Worm (Caenorhabditis elegans) whole organism, L4 larva: ENCODE results near the gene lin-54.

Experiments used
- D1046.2 ChIP-seq: fragments of 200-800 bp; sonication (Bioruptor generic); IDR thresholded peaks from 2 replicates; pipeline ENCODE4 v1.3.6; 2022; ENCODE audit warnings: missing genetic modification characterization, missing compliant biosample characterization
- F26F4.8 ChIP-seq: fragments of 200-800 bp; sonication (Bioruptor generic); conservative IDR thresholded peaks from 2 replicates; pipeline ENCODE4 v1.3.6; 2022; ENCODE audit warnings: missing genetic modification characterization, missing compliant biosample characterization
- R02D3.7 ChIP-seq: fragments of 150-350 bp; sonication (generic microtip); optimal IDR thresholded peaks from 3 replicates; lab custom pipeline; 2014; ENCODE audit warnings: missing biosample characterization, missing genetic modification characterization
- Y5F2A.4 ChIP-seq: fragments of 200-800 bp; sonication (Bioruptor generic); optimal IDR thresholded peaks from 2 replicates; lab custom pipeline; 2018; ENCODE audit warnings: mild to moderate bottlenecking, missing genetic modification characterization, missing compliant biosample characterization
- aha-1 ChIP-seq: fragments of 150-350 bp; peaks from one replicate; lab custom pipeline; 2014; ENCODE audit warnings: missing biosample characterization, missing genetic modification characterization
- ama-1 ChIP-seq: fragments of 150-350 bp; optimal IDR thresholded peaks from 2 replicates; lab custom pipeline; 2014; ENCODE audit warnings: inconsistent platforms, mixed read lengths
- arid-1 ChIP-seq: fragments of 200-800 bp; sonication (Bioruptor generic); conservative IDR thresholded peaks from 2 replicates; pipeline ENCODE4 v1.3.6; 2022; ENCODE audit warnings: missing genetic modification reagents, missing genetic modification characterization, missing compliant biosample characterization
- ceh-20 ChIP-seq: fragments of 200-800 bp; sonication (Bioruptor generic); IDR thresholded peaks from 2 replicates; pipeline ENCODE4 v1.3.6; 2022; ENCODE audit warnings: missing genetic modification reagents, missing genetic modification characterization, missing compliant biosample characterization
- ceh-62 ChIP-seq: sonication (generic microtip); optimal IDR thresholded peaks from 2 replicates; lab custom pipeline; 2017; ENCODE audit warnings: missing biosample characterization, missing genetic modification characterization
- ceh-82 ChIP-seq: sonication (generic microtip); optimal IDR thresholded peaks from 2 replicates; lab custom pipeline; 2017; ENCODE audit warnings: missing biosample characterization, missing genetic modification characterization
- cey-2 ChIP-seq: sonication (generic microtip); optimal IDR thresholded peaks from 3 replicates; lab custom pipeline; 2017; ENCODE audit warnings: missing genetic modification characterization, mild to moderate bottlenecking, missing compliant biosample characterization, antibody characterized with exemption, borderline replicate concordance; ENCODE audit not compliant: insufficient read depth
- ctbp-1 ChIP-seq: fragments of 200-800 bp; sonication (Bioruptor generic); IDR thresholded peaks from 2 replicates; pipeline ENCODE4 v1.3.6; 2022; ENCODE audit warnings: missing genetic modification reagents, missing genetic modification characterization, missing compliant biosample characterization
- daf-19 ChIP-seq: fragments of 200-800 bp; sonication (Bioruptor generic); conservative IDR thresholded peaks from 2 replicates; pipeline ENCODE4 v1.3.6; 2022; ENCODE audit warnings: missing genetic modification characterization, missing compliant biosample characterization
- dmd-6 ChIP-seq: fragments of 200-800 bp; sonication (Bioruptor generic); IDR thresholded peaks from 2 replicates; pipeline ENCODE4 v1.3.6; 2022; ENCODE audit warnings: missing genetic modification reagents, missing genetic modification characterization, missing compliant biosample characterization
- dmd-8 ChIP-seq: fragments of 200-800 bp; sonication (Bioruptor generic); IDR thresholded peaks from 2 replicates; pipeline ENCODE4 v1.3.6; 2022; ENCODE audit warnings: missing genetic modification characterization, missing compliant biosample characterization
- dpl-1 ChIP-seq: fragments of 150-350 bp; optimal IDR thresholded peaks from 2 replicates; lab custom pipeline; 2014; ENCODE audit warnings: missing biosample characterization, missing genetic modification reagents, missing genetic modification characterization
- fos-1 ChIP-seq: fragments of 150-350 bp; optimal IDR thresholded peaks from 2 replicates; lab custom pipeline; 2014; ENCODE audit warnings: missing biosample characterization, missing genetic modification characterization
- gei-8 ChIP-seq: fragments of 200-800 bp; sonication (Bioruptor generic); optimal IDR thresholded peaks from 2 replicates; lab custom pipeline; 2018; ENCODE audit warnings: mild to moderate bottlenecking, missing genetic modification characterization, missing compliant biosample characterization
- hif-1 ChIP-seq, 2 experiments: sonication (generic microtip); optimal IDR thresholded peaks; 2 replicates each; lab custom pipeline; 2016 to 2017; ENCODE audit warnings: missing compliant biosample characterization in 2 of 2, missing genetic modification characterization in 2 of 2, missing genetic modification reagents in 2 of 2, missing genotype in 2 of 2, mild to moderate bottlenecking in 1 of 2
- hlh-11 ChIP-seq: fragments of 200-800 bp; sonication (Bioruptor generic); optimal IDR thresholded peaks from 2 replicates; lab custom pipeline; 2018; ENCODE audit warnings: mild to moderate bottlenecking, missing genetic modification characterization, missing compliant biosample characterization
- lin-13 ChIP-seq: fragments of 150-350 bp; optimal IDR thresholded peaks from 2 replicates; lab custom pipeline; 2014; ENCODE audit warnings: missing biosample characterization, missing genetic modification reagents, missing genetic modification characterization
- lin-15B ChIP-seq: fragments of 150-350 bp; sonication (generic microtip); optimal IDR thresholded peaks from 3 replicates; lab custom pipeline; 2014; ENCODE audit warnings: missing biosample characterization, missing genetic modification characterization
- lin-38 ChIP-seq: fragments of 200-800 bp; sonication (Bioruptor generic); IDR thresholded peaks from 2 replicates; pipeline ENCODE4 v1.3.6; 2022; ENCODE audit warnings: missing genetic modification reagents, missing genetic modification characterization, missing compliant biosample characterization
- madf-5 ChIP-seq, 2 experiments: fragments of 200-800 bp; sonication (Bioruptor generic); IDR thresholded peaks; 2 replicates each; pipeline ENCODE4 v1.3.6; 2022; ENCODE audit warnings: missing compliant biosample characterization in 2 of 2, missing genetic modification characterization in 2 of 2
- mdl-1 ChIP-seq, 2 experiments: fragments of 150-350 bp in 1 of 2; sonication (generic microtip) in 1 of 2; optimal IDR thresholded peaks; 2 replicates each; lab custom pipeline; 2014 to 2017; ENCODE audit warnings: missing biosample characterization in 2 of 2, missing genetic modification characterization in 2 of 2
- mdt-29 ChIP-seq: fragments of 200-800 bp; sonication (Bioruptor generic); IDR thresholded peaks from 2 replicates; pipeline ENCODE4 v1.3.6; 2022; ENCODE audit warnings: missing genetic modification reagents, missing genetic modification characterization, missing compliant biosample characterization
- mep-1 ChIP-seq: fragments of 150-350 bp; sonication (generic microtip); optimal IDR thresholded peaks from 3 replicates; lab custom pipeline; 2014; ENCODE audit warnings: missing biosample characterization, missing genetic modification characterization
- mxl-2 ChIP-seq: fragments of 200-800 bp; sonication (Bioruptor generic); conservative IDR thresholded peaks from 2 replicates; pipeline ENCODE4 v1.3.6; 2022; ENCODE audit warnings: missing genetic modification reagents, missing genetic modification characterization, missing compliant biosample characterization
- nhr-11 ChIP-seq: fragments of 150-350 bp; optimal IDR thresholded peaks from 2 replicates; lab custom pipeline; 2014; ENCODE audit warnings: missing biosample characterization, missing genetic modification characterization
- nhr-111 ChIP-seq: fragments of 200-800 bp; sonication (Bioruptor generic); optimal IDR thresholded peaks from 2 replicates; lab custom pipeline; 2018; ENCODE audit warnings: mild to moderate bottlenecking, missing genetic modification characterization, missing compliant biosample characterization
- nhr-237 ChIP-seq: sonication (generic microtip); optimal IDR thresholded peaks from 2 replicates; lab custom pipeline; 2017; ENCODE audit warnings: missing biosample characterization, missing genetic modification characterization
- nhr-25 ChIP-seq: sonication (generic microtip); optimal IDR thresholded peaks from 2 replicates; lab custom pipeline; 2017; ENCODE audit warnings: missing genetic modification characterization, mild to moderate bottlenecking, missing compliant biosample characterization, antibody characterized with exemption, moderate library complexity, borderline replicate concordance; ENCODE audit not compliant: insufficient read depth
- nhr-28 ChIP-seq: fragments of 150-350 bp; optimal IDR thresholded peaks from 2 replicates; lab custom pipeline; 2014; ENCODE audit warnings: missing biosample characterization, missing genetic modification characterization
- nhr-41 ChIP-seq: fragments of 200-800 bp; sonication (Bioruptor generic); IDR thresholded peaks from 2 replicates; pipeline ENCODE4 v1.3.6; 2022; ENCODE audit warnings: missing genetic modification reagents, missing genetic modification characterization, missing compliant biosample characterization
- pha-4 ChIP-seq, 2 experiments: fragments of 150-350 bp in 1 of 2; fragments of 200-800 bp in 1 of 2; sonication (Bioruptor generic) in 1 of 2; IDR thresholded peaks in 1 of 2; optimal IDR thresholded peaks in 1 of 2; 2 replicates each; pipeline versions ENCODE4 v1.3.6 to Lab custom; 2014 to 2022; ENCODE audit warnings: missing genetic modification characterization in 2 of 2, missing genetic modification reagents in 2 of 2, missing biosample characterization in 1 of 2, missing compliant biosample characterization in 1 of 2
- saeg-2 ChIP-seq: fragments of 200-800 bp; sonication (Bioruptor generic); IDR thresholded peaks from 2 replicates; pipeline ENCODE4 v1.3.6; 2022; ENCODE audit warnings: missing genetic modification reagents, missing genetic modification characterization, missing compliant biosample characterization
- snpc-1.2 ChIP-seq: fragments of 200-800 bp; sonication (Bioruptor generic); IDR thresholded peaks from 2 replicates; pipeline ENCODE4 v1.3.6; 2022; ENCODE audit warnings: missing genetic modification reagents, missing genetic modification characterization, missing compliant biosample characterization
- snpc-4 ChIP-seq: fragments of 150-350 bp; optimal IDR thresholded peaks from 2 replicates; lab custom pipeline; 2014; ENCODE audit warnings: missing biosample characterization, missing genetic modification characterization
- spr-1 ChIP-seq: sonication (generic microtip); optimal IDR thresholded peaks from 2 replicates; lab custom pipeline; 2016; ENCODE audit warnings: mild to moderate bottlenecking, missing genetic modification characterization, missing compliant biosample characterization
- unc-62 ChIP-seq, 3 experiments: fragments of 150-350 bp in 1 of 3; sonication (generic microtip); optimal IDR thresholded peaks in 2 of 3; peaks in 1 of 3; 1 replicate in 1 of 3; 2 replicates in 2 of 3; lab custom pipeline; 2014 to 2017; ENCODE audit warnings: missing biosample characterization in 3 of 3, missing genetic modification characterization in 3 of 3, missing genetic modification reagents in 3 of 3, missing genotype in 1 of 3
- zfp-3 ChIP-seq: fragments of 200-800 bp; sonication (Bioruptor generic); conservative IDR thresholded peaks from 2 replicates; pipeline ENCODE4 v1.3.6; 2022; ENCODE audit warnings: missing genetic modification reagents, missing genetic modification characterization, missing compliant biosample characterization
- ztf-11 ChIP-seq: fragments of 150-350 bp; optimal IDR thresholded peaks from 2 replicates; lab custom pipeline; 2014; ENCODE audit warnings: missing biosample characterization, missing genetic modification characterization
- ztf-7 ChIP-seq: fragments of 150-350 bp; optimal IDR thresholded peaks from 2 replicates; lab custom pipeline; 2014; ENCODE audit warnings: missing biosample characterization, missing genetic modification characterization

Gene lin-54

ce11 chrIV:13231393-13231792, 9.5 kb upstream of the lin-54 start (continued):
- TF ChIP-seq gei-8 (GFP tag; lab: Kevin White, UChicago) (no peak), pha-4 (GFP tag; IDR thresholded peaks at IDR 0.05; lab: Robert Waterston, UW) (no peak), pha-4 (tag; optimal IDR thresholded peaks at IDR 0.05; lab: Kevin White, UChicago) (peak; percentile 47), Y5F2A.4 (GFP tag; lab: Kevin White, UChicago) (no peak), nhr-25 (tag; lab: Kevin White, UChicago) (no peak), F26F4.8 (GFP tag; lab: Robert Waterston, UW) (no peak), daf-19 (GFP tag; lab: Robert Waterston, UW) (no peak), mdl-1 (tag; optimal IDR thresholded peaks at IDR 0.05; lab: Kevin White, UChicago) (no peak), ceh-82 (tag; lab: Kevin White, UChicago) (no peak), ceh-62 (no peak), aha-1 (tag; lab: Kevin White, UChicago) (no peak), nhr-41 (GFP tag; lab: Robert Waterston, UW) (no peak), ceh-20 (GFP tag; lab: Robert Waterston, UW) (no peak), snpc-4 (tag; lab: Kevin White, UChicago) (no peak), nhr-237 (no peak), cey-2 (tag; lab: Kevin White, UChicago) (no peak), D1046.2 (GFP tag; lab: Robert Waterston, UW) (no peak), R02D3.7 (tag; lab: Kevin White, UChicago) (no peak), spr-1 (no peak), snpc-1.2 (GFP tag; lab: Robert Waterston, UW) (no peak), dmd-8 (no peak), hlh-11 (tag; lab: Kevin White, UChicago) (no peak), ztf-11 (tag; lab: Kevin White, UChicago) (no peak), ztf-7 (no peak), unc-62 (GFP tag; optimal IDR thresholded peaks at IDR 0.05 in 1 of 2; lab: Kevin White, UChicago) (no peak), unc-62 (tag; optimal IDR thresholded peaks at IDR 0.05; lab: Kevin White, UChicago) (no peak), nhr-28 (tag; lab: Kevin White, UChicago) (peak; percentile 9), nhr-111 (no peak), mxl-2 (GFP tag; lab: Robert Waterston, UW) (no peak), arid-1 (no peak), dpl-1 (GFP tag; lab: Kevin White, UChicago) (peak; percentile 50), lin-38 (peak; percentile 46; the same call in 1 of the 2 replicates), saeg-2 (GFP tag; lab: Robert Waterston, UW) (no peak), dmd-6 (GFP tag; lab: Robert Waterston, UW) (no peak), nhr-11 (tag; lab: Kevin White, UChicago) (no peak), lin-13 (GFP tag; lab: Kevin White, UChicago) (no peak), mep-1 (tag; lab: Kevin White, UChicago) (peak; percentile 49), mdt-29 (GFP tag; lab: Robert Waterston, UW) (no peak)

ce11 chrIV:13236485-13236884, 4.4 kb upstream of the lin-54 start, which contains the start of gene pwp-1:
Gene pwp-1, minus strand, starts transcription at chrIV:13236585.
- no peak for TF ChIP-seq nhr-25 (tag; lab: Kevin White, UChicago)
- TF ChIP-seq hif-1 (tag; optimal IDR thresholded peaks at IDR 0.05; lab: Kevin White, UChicago) = no peak
- no peak for TF ChIP-seq fos-1 (tag; lab: Kevin White, UChicago)
- TF ChIP-seq zfp-3 (GFP tag; lab: Robert Waterston, UW) = no peak
- no peak for TF ChIP-seq madf-5 (GFP tag; IDR thresholded peaks at IDR 0.05; lab: Robert Waterston, UW)
- TF ChIP-seq ctbp-1 = no peak
- no peak for TF ChIP-seq nhr-11 (tag; lab: Kevin White, UChicago)
- TF ChIP-seq ceh-82 (tag; lab: Kevin White, UChicago) = no peak
- no peak for TF ChIP-seq lin-15B (tag; lab: Kevin White, UChicago)
- TF ChIP-seq ama-1 (lab: Kevin White, UChicago) = no peak
